Worm (Caenorhabditis elegans) whole organism, young adult: Measurements from ENCODE around the gene Y57E12AL.6.
A peak's percentile ranks its signal among the peaks of the same experiment; 100 is the strongest.

Experiments used
- Y67H2A.10 ChIP-seq: fragments of 200-800 bp; sonication (Bioruptor generic); conservative IDR thresholded peaks from 2 replicates; pipeline ENCODE4 v1.3.6; 2022; ENCODE audit warnings: missing genetic modification reagents, missing genetic modification characterization, missing compliant biosample characterization
- aptf-3 ChIP-seq: fragments of 200-800 bp; sonication (Bioruptor generic); IDR thresholded peaks from 2 replicates; pipeline ENCODE4 v1.3.6; 2022; ENCODE audit warnings: missing genetic modification characterization, missing compliant biosample characterization
- cebp-1 ChIP-seq, 2 experiments: fragments of 200-800 bp in 1 of 2; sonication (Bioruptor generic) in 1 of 2; sonication (generic microtip) in 1 of 2; IDR thresholded peaks in 1 of 2; optimal IDR thresholded peaks in 1 of 2; 2 replicates each; pipeline versions ENCODE4 v1.3.6 to Lab custom; 2017 to 2022; ENCODE audit warnings: missing compliant biosample characterization in 2 of 2, missing genetic modification characterization in 2 of 2, mild to moderate bottlenecking in 1 of 2, missing genetic modification reagents in 1 of 2, moderate library complexity in 1 of 2
- egl-18 ChIP-seq: fragments of 200-800 bp; sonication (Bioruptor generic); IDR thresholded peaks from 2 replicates; pipeline ENCODE4 v1.3.6; 2022; ENCODE audit warnings: missing genetic modification reagents, missing genetic modification characterization, missing compliant biosample characterization
- hmg-1.2 ChIP-seq: fragments of 200-800 bp; sonication (Bioruptor generic); IDR thresholded peaks from 2 replicates; pipeline ENCODE4 v1.3.6; 2022; ENCODE audit warnings: missing genetic modification reagents, missing genetic modification characterization, missing compliant biosample characterization
- hrde-1 ChIP-seq: sonication (generic microtip); optimal IDR thresholded peaks from 2 replicates; lab custom pipeline; 2016; ENCODE audit warnings: missing genetic modification characterization, mild to moderate bottlenecking, missing compliant biosample characterization, moderate library complexity, missing genotype, missing genetic modification reagents, borderline replicate concordance
- lir-1 ChIP-seq: fragments of 200-800 bp; sonication (Bioruptor generic); conservative IDR thresholded peaks from 2 replicates; pipeline ENCODE4 v1.3.6; 2022; ENCODE audit warnings: missing genetic modification reagents, missing genetic modification characterization, missing compliant biosample characterization
- lsl-1 ChIP-seq: fragments of 200-800 bp; sonication (Bioruptor generic); optimal IDR thresholded peaks from 2 replicates; lab custom pipeline; 2018; ENCODE audit warnings: mild to moderate bottlenecking, missing genetic modification characterization, moderate library complexity, missing compliant biosample characterization
- lsy-27 ChIP-seq: sonication (generic microtip); optimal IDR thresholded peaks from 2 replicates; lab custom pipeline; 2017; ENCODE audit warnings: missing genetic modification characterization, mild to moderate bottlenecking, missing compliant biosample characterization, antibody characterized with exemption, missing genotype, borderline replicate concordance; ENCODE audit not compliant: insufficient read depth
- nhr-90 ChIP-seq: sonication (generic microtip); optimal IDR thresholded peaks from 2 replicates; lab custom pipeline; 2016; ENCODE audit warnings: missing genotype, mild to moderate bottlenecking, missing genetic modification characterization, missing compliant biosample characterization
- snpc-3.4 ChIP-seq: sonication (generic microtip); optimal IDR thresholded peaks from 2 replicates; lab custom pipeline; 2017; ENCODE audit warnings: missing genetic modification characterization, mild to moderate bottlenecking, missing compliant biosample characterization, antibody characterized with exemption, moderate library complexity, missing genotype, missing genetic modification reagents
- snpc-4 ChIP-seq, 5 experiments: fragments of 150-350 bp in 1 of 5; sonication (generic microtip) in 4 of 5; optimal IDR thresholded peaks; 2 replicates each; lab custom pipeline; 2014 to 2018; ENCODE audit warnings: missing genetic modification characterization in 5 of 5, missing biosample characterization in 3 of 5, antibody characterized with exemption in 2 of 5, mild to moderate bottlenecking in 2 of 5, missing compliant biosample characterization in 2 of 5, missing genotype in 2 of 5, moderate library complexity in 2 of 5, missing genetic modification reagents in 1 of 5

DNA sequence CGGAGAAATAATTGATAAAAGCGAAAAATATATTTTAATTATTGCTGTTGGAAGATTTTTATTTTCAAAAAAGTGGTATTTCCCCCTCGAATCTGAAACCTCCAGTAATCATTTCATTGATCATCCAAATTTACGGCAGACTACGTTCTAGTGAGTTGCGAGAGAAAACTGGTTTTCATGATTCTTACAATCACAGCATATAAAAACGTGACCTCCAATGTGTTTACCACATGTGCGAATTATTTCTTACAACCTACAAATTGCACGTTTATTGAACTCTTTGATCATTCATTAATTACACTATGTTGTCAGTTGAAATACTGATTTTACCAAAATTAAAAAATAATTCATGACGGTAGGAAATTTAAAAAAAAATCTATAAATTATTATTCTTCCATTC, 28.9 kb upstream of the Y57E12AL.6 start:
- TF ChIP-seq snpc-4 (GFP tag; optimal IDR thresholded peaks at IDR 0.05; lab: Kevin White, UChicago) = no peak
- TF ChIP-seq snpc-4 (tag; optimal IDR thresholded peaks at IDR 0.05; lab: Kevin White, UChicago) = no peak
- TF ChIP-seq lsl-1 (GFP tag; lab: Kevin White, UChicago) = no peak
- no peak for TF ChIP-seq lsy-27 (tag; lab: Kevin White, UChicago)
- no peak for TF ChIP-seq egl-18 (GFP tag; lab: Robert Waterston, UW)
- no peak for TF ChIP-seq nhr-90 (tag; lab: Kevin White, UChicago)
- TF ChIP-seq lir-1 = no peak
- TF ChIP-seq hrde-1 (tag; lab: Kevin White, UChicago) = no peak
- TF ChIP-seq Y67H2A.10 = no peak
- TF ChIP-seq hmg-1.2 (GFP tag; lab: Robert Waterston, UW) = no peak
- no peak for TF ChIP-seq aptf-3 (GFP tag; lab: Robert Waterston, UW)
- TF ChIP-seq cebp-1 (GFP tag; IDR thresholded peaks at IDR 0.05; lab: Robert Waterston, UW) = no peak
- peak; percentile 16 for TF ChIP-seq cebp-1 (tag; optimal IDR thresholded peaks at IDR 0.05; lab: Kevin White, UChicago)
- TF ChIP-seq snpc-3.4 (tag; lab: Kevin White, UChicago) = no peak
